Fruit fly (Drosophila melanogaster): ENCODE data around the gene vn.

dm6 chr3L:5834798-5835197, 10.7 kb downstream of the vn start:
- TF ChIP-seq psq (optimal IDR thresholded peaks at IDR 0.05): no peak
- no peak for TF ChIP-seq Myc (optimal IDR thresholded peaks at IDR 0.05)
- no peak for TF ChIP-seq ttk (optimal IDR thresholded peaks at IDR 0.05)

All from Kc167 (cell line).